Worm (Caenorhabditis elegans) whole organism, midembryonic: ENCODE data around the gene D1046.16.

ENCODE experiments used
- flt-1 ChIP-seq: fragments of 200-800 bp; sonication (Bioruptor generic); IDR thresholded peaks from 2 replicates; pipeline ENCODE4 v1.3.6; 2022; ENCODE audit warnings: missing genetic modification characterization, missing compliant biosample characterization
- klf-2 ChIP-seq: fragments of 200-800 bp; sonication (Bioruptor generic); conservative IDR thresholded peaks from 2 replicates; pipeline ENCODE4 v1.3.6; 2022; ENCODE audit warnings: missing genetic modification reagents, missing genetic modification characterization, missing compliant biosample characterization
- ref-1 ChIP-seq: fragments of 200-800 bp; sonication (Bioruptor generic); conservative IDR thresholded peaks from 2 replicates; pipeline ENCODE4 v1.3.6; 2022; ENCODE audit warnings: missing genetic modification reagents, missing genetic modification characterization, missing compliant biosample characterization
- tab-1 ChIP-seq: fragments of 200-800 bp; sonication (Bioruptor generic); IDR thresholded peaks from 2 replicates; pipeline ENCODE4 v1.3.6; 2022; ENCODE audit warnings: missing genetic modification characterization, missing compliant biosample characterization

DNA sequence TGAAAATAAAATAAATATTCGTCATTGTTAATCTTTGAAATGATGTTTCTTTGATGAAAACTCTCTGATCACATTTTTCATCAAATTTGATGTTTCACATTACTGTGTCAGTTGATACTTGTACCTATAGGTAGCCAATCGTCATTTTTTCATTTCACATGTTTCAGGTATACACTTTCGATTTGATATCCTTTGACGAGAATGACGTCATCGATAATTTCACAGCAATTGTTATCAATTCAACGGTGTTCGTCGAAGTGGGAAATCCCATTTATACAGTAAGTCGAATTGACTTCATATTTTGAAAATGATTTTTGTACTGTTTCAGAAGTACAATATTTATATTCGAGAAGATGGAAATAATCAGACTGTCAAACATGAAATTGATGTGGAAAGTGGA lies 7.8 kb upstream of the D1046.16 start:
- TF ChIP-seq ref-1 (GFP tag; lab: Robert Waterston, UW): no peak
- TF ChIP-seq flt-1 (GFP tag; lab: Robert Waterston, UW): no peak
- no peak for TF ChIP-seq klf-2 (GFP tag; lab: Robert Waterston, UW)
- no peak for TF ChIP-seq tab-1 (GFP tag; lab: Robert Waterston, UW)
